Fruit fly (Drosophila melanogaster) whole organism, embryonic: Measurements from ENCODE around the gene CG8509.

Experiments used
- Aef1 ChIP-seq: fragments of 200-800 bp; sonication (Bioruptor generic); IDR thresholded peaks from 3 replicates; pipeline ENCODE4 v1.3.6; 2022; ENCODE audit warnings: missing biosample characterization, missing genetic modification characterization
- CG12104 ChIP-seq: fragments of 200-800 bp; sonication (Bioruptor generic); optimal IDR thresholded peaks from 3 replicates; lab custom pipeline; 2016; ENCODE audit warnings: missing biosample characterization, missing genetic modification characterization
- CG13287 ChIP-seq: fragments of 200-800 bp; sonication (Bioruptor generic); IDR thresholded peaks from 2 replicates; pipeline ENCODE4 v1.3.6; 2022; ENCODE audit warnings: missing biosample characterization, missing genetic modification characterization; ENCODE audit not compliant: partially characterized antibody
- CG13624 ChIP-seq: fragments of 200-800 bp; sonication (Bioruptor generic); optimal IDR thresholded peaks from 2 replicates; lab custom pipeline; 2016; ENCODE audit warnings: missing biosample characterization, missing genetic modification characterization
- CG14014 ChIP-seq: fragments of 200-800 bp; sonication (Bioruptor generic); IDR thresholded peaks from 2 replicates; pipeline ENCODE4 v1.3.6; 2022; ENCODE audit warnings: missing biosample characterization, missing genetic modification characterization
- CG14441 ChIP-seq: fragments of 200-800 bp; sonication (Bioruptor generic); IDR thresholded peaks from 2 replicates; pipeline ENCODE4 v1.3.6; 2022; ENCODE audit warnings: missing biosample characterization, missing genetic modification characterization
- CG14965 ChIP-seq: fragments of 200-800 bp; sonication (Bioruptor generic); optimal IDR thresholded peaks from 2 replicates; lab custom pipeline; 2016; ENCODE audit warnings: missing biosample characterization, missing genetic modification characterization, borderline replicate concordance
- CG16813 ChIP-seq: fragments of 200-800 bp; sonication (Bioruptor generic); IDR thresholded peaks from 3 replicates; pipeline ENCODE4 v1.3.6; 2022; ENCODE audit warnings: missing biosample characterization, missing genetic modification characterization; ENCODE audit not compliant: partially characterized antibody
- CG17612 ChIP-seq: fragments of 200-800 bp; sonication (Bioruptor generic); IDR thresholded peaks from 2 replicates; pipeline ENCODE4 v1.3.6; 2022; ENCODE audit warnings: missing biosample characterization, missing genetic modification characterization
- CG17912 ChIP-seq: fragments of 200-800 bp; sonication (Bioruptor generic); optimal IDR thresholded peaks from 2 replicates; lab custom pipeline; 2018; ENCODE audit warnings: missing biosample characterization, mild to moderate bottlenecking, missing genetic modification characterization
- CG18262 ChIP-seq: fragments of 200-800 bp; optimal IDR thresholded peaks from 3 replicates; lab custom pipeline; 2019; ENCODE audit warnings: missing biosample characterization, mild to moderate bottlenecking, missing genetic modification characterization, moderate library complexity
- CG33557 ChIP-seq: fragments of 200-800 bp; sonication (Bioruptor generic); optimal IDR thresholded peaks from 2 replicates; lab custom pipeline; 2019; ENCODE audit warnings: missing biosample characterization, mild to moderate bottlenecking, missing genetic modification characterization, moderate library complexity
- CG4360 ChIP-seq: fragments of 200-800 bp; sonication (Bioruptor generic); IDR thresholded peaks from 2 replicates; pipeline ENCODE4 v1.3.6; 2022; ENCODE audit warnings: missing biosample characterization, missing genetic modification characterization
- CG5180 ChIP-seq: fragments of 200-800 bp; sonication (Bioruptor generic); optimal IDR thresholded peaks from 3 replicates; lab custom pipeline; 2017; ENCODE audit warnings: missing biosample characterization, missing genetic modification characterization, mild to moderate bottlenecking, moderate library complexity, missing genetic modification reagents
- CG6683 ChIP-seq: fragments of 200-800 bp; sonication (Bioruptor generic); optimal IDR thresholded peaks from 2 replicates; lab custom pipeline; 2017; ENCODE audit warnings: missing biosample characterization, mild to moderate bottlenecking, missing genetic modification characterization, missing genetic modification reagents
- CG7271 ChIP-seq: fragments of 200-800 bp; sonication (Bioruptor generic); optimal IDR thresholded peaks from 2 replicates; lab custom pipeline; 2018; ENCODE audit warnings: missing biosample characterization, mild to moderate bottlenecking, missing genetic modification characterization, moderate library complexity
- CG7839 ChIP-seq: fragments of 200-800 bp; sonication (Bioruptor generic); optimal IDR thresholded peaks from 3 replicates; lab custom pipeline; 2018; ENCODE audit warnings: missing biosample characterization, mild to moderate bottlenecking, missing genetic modification characterization, moderate library complexity
- CG8359 ChIP-seq: fragments of 200-800 bp; sonication (Bioruptor generic); optimal IDR thresholded peaks from 2 replicates; lab custom pipeline; 2017; ENCODE audit warnings: missing biosample characterization, mild to moderate bottlenecking, missing genetic modification characterization, borderline replicate concordance
- CG9215 ChIP-seq: fragments of 200-800 bp; sonication (Bioruptor generic); IDR thresholded peaks from 2 replicates; pipeline ENCODE4 v1.3.6; 2022; ENCODE audit warnings: missing biosample characterization, missing genetic modification characterization
- Dll ChIP-seq: fragments of 200-800 bp; sonication (Bioruptor generic); IDR thresholded peaks from 4 replicates; pipeline ENCODE4 v1.3.6; 2022; ENCODE audit warnings: missing biosample characterization, missing genetic modification characterization; ENCODE audit not compliant: partially characterized antibody
- Fer2 ChIP-seq: fragments of 200-800 bp; sonication (Bioruptor generic); optimal IDR thresholded peaks from 2 replicates; lab custom pipeline; 2018; ENCODE audit warnings: missing biosample characterization, mild to moderate bottlenecking, missing genetic modification characterization, moderate library complexity
- Hand ChIP-seq: fragments of 200-800 bp; sonication (Bioruptor generic); optimal IDR thresholded peaks from 2 replicates; lab custom pipeline; 2017; ENCODE audit warnings: mild to moderate bottlenecking, missing biosample characterization, missing genetic modification reagents, missing genetic modification characterization
- Hsf ChIP-seq: fragments of 200-800 bp; sonication (Bioruptor generic); optimal IDR thresholded peaks from 3 replicates; lab custom pipeline; 2016; ENCODE audit warnings: missing biosample characterization, missing genetic modification characterization
- MBD-R2 ChIP-seq: fragments of 200-800 bp; sonication (Bioruptor generic); IDR thresholded peaks from 2 replicates; pipeline ENCODE4 v1.3.6; 2022; ENCODE audit warnings: missing biosample characterization, missing genetic modification characterization
- MESR4 ChIP-seq: fragments of 200-800 bp; sonication (Bioruptor generic); optimal IDR thresholded peaks from 2 replicates; lab custom pipeline; 2018; ENCODE audit warnings: missing biosample characterization, mild to moderate bottlenecking, missing genetic modification characterization, moderate library complexity
- Mes4 ChIP-seq: fragments of 200-800 bp; sonication (Bioruptor generic); optimal IDR thresholded peaks from 2 replicates; lab custom pipeline; 2016; ENCODE audit warnings: missing biosample characterization, missing genetic modification characterization
- Six4 ChIP-seq: fragments of 200-800 bp; sonication (Bioruptor generic); optimal IDR thresholded peaks from 2 replicates; lab custom pipeline; 2016; ENCODE audit warnings: missing biosample characterization, missing genetic modification characterization
- Sox100B ChIP-seq: fragments of 200-800 bp; sonication (Bioruptor generic); optimal IDR thresholded peaks from 3 replicates; lab custom pipeline; 2018; ENCODE audit warnings: missing biosample characterization, mild to moderate bottlenecking, missing genetic modification characterization
- Sox102F ChIP-seq: fragments of 200-800 bp; sonication (Bioruptor generic); optimal IDR thresholded peaks from 2 replicates; lab custom pipeline; 2018; ENCODE audit warnings: missing biosample characterization, mild to moderate bottlenecking, missing genetic modification characterization, moderate library complexity
- Trl ChIP-seq, 3 experiments: fragments of >200 bp in 2 of 3; fragments of 200-800 bp in 1 of 3; sonication (Bioruptor generic) in 1 of 3; optimal IDR thresholded peaks; 2 replicates in 1 of 3; 3 replicates in 2 of 3; lab custom pipeline; 2016 to 2017; ENCODE audit warnings: missing biosample characterization in 1 of 3, missing genetic modification characterization in 1 of 3
- Vsx1 ChIP-seq: fragments of 200-800 bp; sonication (Bioruptor generic); optimal IDR thresholded peaks from 2 replicates; lab custom pipeline; 2017; ENCODE audit warnings: missing biosample characterization, mild to moderate bottlenecking, missing genetic modification characterization, missing genetic modification reagents
- Xbp1 ChIP-seq: fragments of 200-800 bp; sonication (Bioruptor generic); optimal IDR thresholded peaks from 3 replicates; lab custom pipeline; 2016; ENCODE audit warnings: missing biosample characterization, mild to moderate bottlenecking, missing genetic modification characterization
- Xrp1 ChIP-seq: fragments of 200-800 bp; sonication (Bioruptor generic); IDR thresholded peaks from 2 replicates; pipeline ENCODE4 v1.3.6; 2022; ENCODE audit warnings: missing biosample characterization, missing genetic modification characterization
- abd-A ChIP-seq: fragments of 200-800 bp; sonication (Bioruptor generic); optimal IDR thresholded peaks from 3 replicates; lab custom pipeline; 2019; ENCODE audit warnings: missing biosample characterization, mild to moderate bottlenecking, missing genetic modification characterization, moderate library complexity
- ci ChIP-seq: fragments of 200-800 bp; sonication (Bioruptor generic); IDR thresholded peaks from 3 replicates; pipeline ENCODE4 v1.3.6; 2022; ENCODE audit warnings: missing biosample characterization, missing genetic modification characterization
- gro ChIP-seq: fragments of 200-800 bp; sonication (Bioruptor generic); optimal IDR thresholded peaks from 2 replicates; lab custom pipeline; 2016; ENCODE audit warnings: missing biosample characterization, missing genetic modification characterization
- gsb-n ChIP-seq: fragments of 200-800 bp; sonication (Bioruptor generic); optimal IDR thresholded peaks from 3 replicates; lab custom pipeline; 2018; ENCODE audit warnings: missing biosample characterization, mild to moderate bottlenecking, missing genetic modification characterization
- her ChIP-seq: fragments of 200-800 bp; sonication (Bioruptor generic); optimal IDR thresholded peaks from 2 replicates; lab custom pipeline; 2016; ENCODE audit warnings: missing biosample characterization, missing genetic modification characterization
- klu ChIP-seq: fragments of 200-800 bp; sonication (Bioruptor generic); IDR thresholded peaks from 2 replicates; pipeline ENCODE4 v1.3.6; 2022; ENCODE audit warnings: missing biosample characterization, missing genetic modification characterization
- lilli ChIP-seq: fragments of 200-800 bp; sonication (Bioruptor generic); optimal IDR thresholded peaks from 3 replicates; lab custom pipeline; 2016; ENCODE audit warnings: missing biosample characterization, missing genetic modification characterization
- mirr ChIP-seq: fragments of 200-800 bp; sonication (Bioruptor generic); optimal IDR thresholded peaks from 3 replicates; lab custom pipeline; 2018; ENCODE audit warnings: missing biosample characterization, mild to moderate bottlenecking, missing genetic modification characterization
- mld ChIP-seq: fragments of 200-800 bp; sonication (Bioruptor generic); IDR thresholded peaks from 3 replicates; pipeline ENCODE4 v1.3.6; 2022; ENCODE audit warnings: missing biosample characterization, missing genetic modification characterization; ENCODE audit not compliant: partially characterized antibody
- nmo ChIP-seq: fragments of 200-800 bp; sonication (Bioruptor generic); optimal IDR thresholded peaks from 2 replicates; lab custom pipeline; 2018; ENCODE audit warnings: missing biosample characterization, mild to moderate bottlenecking, missing genetic modification characterization, moderate library complexity
- oc ChIP-seq: fragments of 200-800 bp; sonication (Bioruptor generic); optimal IDR thresholded peaks from 2 replicates; lab custom pipeline; 2018; ENCODE audit warnings: missing biosample characterization, mild to moderate bottlenecking, missing genetic modification characterization, moderate library complexity
- prd ChIP-seq, 3 experiments: fragments of >200 bp in 2 of 3; fragments of 200-800 bp in 1 of 3; sonication (Bioruptor generic) in 1 of 3; optimal IDR thresholded peaks in 2 of 3; IDR thresholded peaks in 1 of 3; 2 replicates in 2 of 3; 3 replicates in 1 of 3; pipeline versions ENCODE4 v1.3.6 to Lab custom; 2017 to 2022; ENCODE audit warnings: missing biosample characterization in 1 of 3, missing genetic modification characterization in 1 of 3
- row ChIP-seq: fragments of 200-800 bp; sonication (Bioruptor generic); IDR thresholded peaks from 3 replicates; pipeline ENCODE4 v1.3.6; 2022; ENCODE audit warnings: missing biosample characterization, missing genetic modification characterization
- shn ChIP-seq: fragments of 200-800 bp; sonication (Bioruptor generic); optimal IDR thresholded peaks from 3 replicates; lab custom pipeline; 2016; ENCODE audit warnings: missing biosample characterization, missing genetic modification characterization
- sug ChIP-seq: fragments of 200-800 bp; optimal IDR thresholded peaks from 2 replicates; lab custom pipeline; 2019; ENCODE audit warnings: missing biosample characterization, mild to moderate bottlenecking, missing genetic modification characterization, moderate library complexity
- tin ChIP-seq: fragments of 200-800 bp; sonication (Bioruptor generic); optimal IDR thresholded peaks from 3 replicates; lab custom pipeline; 2016; ENCODE audit warnings: missing biosample characterization, missing genetic modification characterization
- yki ChIP-seq: fragments of >200 bp; optimal IDR thresholded peaks from 3 replicates; lab custom pipeline; 2018

CG8509 gene

dm6 chrX:15860479-15860878 lies 51.1 kb downstream of the CG8509 start (continued):
- TF ChIP-seq shn (GFP tag; lab: Kevin White, UChicago) (no peak), prd (optimal IDR thresholded peaks at IDR 0.05; lab: Kevin White, UChicago) (no peak), prd (GFP tag; IDR thresholded peaks at IDR 0.05; lab: Robert Waterston, UW) (no peak), MESR4 (GFP tag; lab: Kevin White, UChicago) (no peak), Sox102F (GFP tag; lab: Kevin White, UChicago) (no peak), Fer2 (tag; lab: Kevin White, UChicago) (no peak), tin (GFP tag; lab: Kevin White, UChicago) (no peak), CG4360 (no peak), CG16813 (GFP tag; lab: Robert Waterston, UW) (0 out of 3 replicates have a peak, but pooled peaks have one; percentile 14), Six4 (GFP tag; lab: Kevin White, UChicago) (no peak), CG8359 (GFP tag; lab: Kevin White, UChicago) (no peak), CG13624 (no peak), Hand (no peak), CG5180 (no peak), CG14965 (GFP tag; lab: Kevin White, UChicago) (no peak), Hsf (GFP tag; lab: Kevin White, UChicago) (no peak), gsb-n (no peak), CG9215 (GFP tag; lab: Robert Waterston, UW) (no peak), CG17612 (no peak), Mes4 (no peak), nmo (GFP tag; lab: Kevin White, UChicago) (peak; percentile 33), her (GFP tag; lab: Kevin White, UChicago) (no peak), sug (tag; lab: Kevin White, UChicago) (peak; percentile 44), lilli (GFP tag; lab: Kevin White, UChicago) (peak; percentile 19), Xrp1 (GFP tag; lab: Robert Waterston, UW) (no peak), Xbp1 (GFP tag; lab: Kevin White, UChicago) (no peak), Aef1 (no peak), CG14441 (GFP tag; lab: Robert Waterston, UW) (peak; percentile 40; the same call in 1 of the 2 replicates), gro (GFP tag; lab: Kevin White, UChicago) (peak; percentile 3), Vsx1 (GFP tag; lab: Kevin White, UChicago) (no peak), CG18262 (tag; lab: Kevin White, UChicago) (peak; percentile 8), CG7271 (tag; lab: Kevin White, UChicago) (no peak), CG7839 (tag; lab: Kevin White, UChicago) (peak; percentile 27), row (GFP tag; lab: Robert Waterston, UW) (peak; percentile 43; the same call in 2 of the 3 replicates), klu (GFP tag; lab: Robert Waterston, UW) (no peak), mld (GFP tag; lab: Robert Waterston, UW) (no peak), mirr (GFP tag; lab: Kevin White, UChicago) (peak; percentile 20), abd-A (peak; percentile 63), CG33557 (GFP tag; lab: Kevin White, UChicago) (no peak), CG17912 (GFP tag; lab: Kevin White, UChicago) (no peak), oc (tag; lab: Kevin White, UChicago) (no peak), ci (GFP tag; lab: Robert Waterston, UW) (peak; percentile 61; the same call in 2 of the 3 replicates), CG14014 (GFP tag; lab: Robert Waterston, UW) (no peak), Sox100B (GFP tag; lab: Kevin White, UChicago) (no peak), MBD-R2 (peak; percentile 41), CG6683 (GFP tag; lab: Kevin White, UChicago) (no peak), CG13287 (GFP tag; lab: Robert Waterston, UW) (peak; percentile 25), Trl (optimal IDR thresholded peaks at IDR 0.05; lab: Kevin White, UChicago) (no peak), Trl (GFP tag; optimal IDR thresholded peaks at IDR 0.05; lab: Kevin White, UChicago) (no peak), Dll (no peak), CG12104 (GFP tag; lab: Kevin White, UChicago) (no peak), yki (lab: Kevin White, UChicago) (no peak)
